Fruit fly (Drosophila melanogaster): ENCODE measurements around the gene Tsp26A.

Gene Tsp26A

DNA sequence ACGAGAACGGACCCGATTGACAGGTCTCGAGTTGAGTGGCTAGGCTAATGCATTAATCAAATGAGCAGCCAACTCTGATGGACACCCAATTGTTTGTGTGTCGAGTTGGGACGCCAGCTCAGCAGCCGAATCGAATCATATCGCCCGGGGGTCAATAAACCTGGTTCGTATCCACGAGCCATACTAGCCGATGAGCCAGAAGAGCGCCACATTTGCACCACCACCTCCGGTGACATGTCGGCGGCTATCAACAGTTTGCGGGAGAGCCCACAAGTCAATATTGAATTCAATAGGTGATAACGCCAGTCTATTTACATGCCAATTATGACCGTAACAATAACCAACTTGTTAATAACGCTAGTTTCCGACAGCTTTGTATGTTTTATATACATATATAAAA lies 25.9 kb upstream of the Tsp26A start (continued):
- no peak for TF ChIP-seq pan (optimal IDR thresholded peaks at IDR 0.05)
- TF ChIP-seq pan (GFP tag; optimal IDR thresholded peaks at IDR 0.05 in 1 of 2, IDR thresholded peaks at IDR 0.05 in 1 of 2) = peak in 1 of 2 experiments; percentile 57
- TF ChIP-seq bab2 (GFP tag; optimal IDR thresholded peaks at IDR 0.05) = no peak
- no peak for TF ChIP-seq toy (GFP tag; IDR thresholded peaks at IDR 0.05)
- no peak for TF ChIP-seq CG17328 (GFP tag; IDR thresholded peaks at IDR 0.05)
- TF ChIP-seq Sin3A (optimal IDR thresholded peaks at IDR 0.05) = no peak
- no peak for TF ChIP-seq Oli (tag; optimal IDR thresholded peaks at IDR 0.05)
- TF ChIP-seq CG10267 (tag; optimal IDR thresholded peaks at IDR 0.05) = peak; percentile 17
- no peak for TF ChIP-seq E2f1 (GFP tag; IDR thresholded peaks at IDR 0.05)
- peak; percentile 78 for TF ChIP-seq wek (GFP tag; optimal IDR thresholded peaks at IDR 0.05)
- TF ChIP-seq CG11456 (GFP tag; IDR thresholded peaks at IDR 0.05) = no peak
- no peak for TF ChIP-seq Ets97D (GFP tag; optimal IDR thresholded peaks at IDR 0.05)
- peak; percentile 38 for TF ChIP-seq CG7839 (tag; optimal IDR thresholded peaks at IDR 0.05)
- TF ChIP-seq Atf3 (GFP tag; optimal IDR thresholded peaks at IDR 0.05) = no peak
- no peak for TF ChIP-seq CG31224 (GFP tag; IDR thresholded peaks at IDR 0.05)
- no peak for TF ChIP-seq ac (GFP tag; optimal IDR thresholded peaks at IDR 0.05)
- TF ChIP-seq bcd (GFP tag; optimal IDR thresholded peaks at IDR 0.05) = peak; percentile 49
- peak; percentile 59 for TF ChIP-seq gem (tag; optimal IDR thresholded peaks at IDR 0.05)
- peak; percentile 37 for TF ChIP-seq CG2120 (GFP tag; optimal IDR thresholded peaks at IDR 0.05)
- no peak for TF ChIP-seq ken (GFP tag; IDR thresholded peaks at IDR 0.05)
- TF ChIP-seq gsb (GFP tag; IDR thresholded peaks at IDR 0.05) = no peak
- TF ChIP-seq Doc3 (GFP tag; IDR thresholded peaks at IDR 0.05; ENCODE audit: partially characterized antibody) = no peak
- peak; percentile 56 for TF ChIP-seq HmgZ (tag; optimal IDR thresholded peaks at IDR 0.05)
- peak; percentile 77 for TF ChIP-seq odd (GFP tag; optimal IDR thresholded peaks at IDR 0.05)
- TF ChIP-seq crol (GFP tag; IDR thresholded peaks at IDR 0.05) = no peak
- TF ChIP-seq Aef1 (GFP tag; IDR thresholded peaks at IDR 0.05) = no peak
- TF ChIP-seq corto (GFP tag; optimal IDR thresholded peaks at IDR 0.05) = no peak

DNA sequence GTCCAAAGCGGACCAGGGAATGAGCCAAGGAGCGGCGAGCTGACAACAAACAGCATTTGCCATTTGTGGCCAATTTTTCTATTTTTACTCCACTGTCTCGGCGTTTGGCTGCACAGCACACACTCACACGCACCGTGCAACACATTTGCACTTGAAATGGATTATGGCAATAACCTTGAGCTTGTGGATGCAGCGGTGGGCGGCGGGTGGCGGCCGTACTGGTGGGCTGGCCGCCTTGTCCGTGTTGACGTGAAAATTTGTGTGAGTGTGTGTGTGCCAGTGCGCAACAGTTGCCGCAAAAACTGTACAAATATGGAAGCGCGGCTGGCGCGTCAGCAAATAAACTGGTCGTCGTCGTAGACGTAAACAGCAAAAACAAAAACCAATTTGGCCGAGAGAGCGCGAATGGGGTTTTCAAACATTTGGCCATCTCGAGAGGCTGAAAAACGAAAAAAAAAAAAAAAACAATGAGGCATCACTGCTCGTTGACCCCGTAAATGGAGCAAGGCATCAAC lies 24.9 kb upstream of the Tsp26A start:
- TF ChIP-seq nau (GFP tag; optimal IDR thresholded peaks at IDR 0.05) = no peak
- TF ChIP-seq Dref (GFP tag; IDR thresholded peaks at IDR 0.05) = no peak
- no peak for TF ChIP-seq chif (GFP tag; optimal IDR thresholded peaks at IDR 0.05)
- TF ChIP-seq gt (GFP tag; IDR thresholded peaks at IDR 0.05) = no peak
- no peak for TF ChIP-seq CG10462 (GFP tag; optimal IDR thresholded peaks at IDR 0.05)
- peak; percentile 15 for TF ChIP-seq CG18599 (GFP tag; optimal IDR thresholded peaks at IDR 0.05)
- no peak for TF ChIP-seq slou (GFP tag; optimal IDR thresholded peaks at IDR 0.05)
- no peak for TF ChIP-seq Ravus (GFP tag; IDR thresholded peaks at IDR 0.05)
- no peak for TF ChIP-seq CG8765 (GFP tag; IDR thresholded peaks at IDR 0.05)
- no peak for TF ChIP-seq Asciz (GFP tag; optimal IDR thresholded peaks at IDR 0.05)
- TF ChIP-seq cg (GFP tag; optimal IDR thresholded peaks at IDR 0.05) = peak; percentile 16
- TF ChIP-seq ATbp (GFP tag; optimal IDR thresholded peaks at IDR 0.05) = no peak
- TF ChIP-seq gsb (GFP tag; IDR thresholded peaks at IDR 0.05) = no peak
- TF ChIP-seq gce (GFP tag; IDR thresholded peaks at IDR 0.05) = 0 out of 3 replicates have a peak, but pooled peaks have one; percentile 31
- TF ChIP-seq zfh1 (GFP tag; IDR thresholded peaks at IDR 0.05) = no peak
- TF ChIP-seq Xbp1 (GFP tag; optimal IDR thresholded peaks at IDR 0.05) = no peak
- no peak for TF ChIP-seq nerfin-2 (GFP tag; IDR thresholded peaks at IDR 0.05; ENCODE audit: partially characterized antibody)
- TF ChIP-seq gsb-n (tag; optimal IDR thresholded peaks at IDR 0.05) = no peak
- TF ChIP-seq slbo (GFP tag; IDR thresholded peaks at IDR 0.05) = no peak
- peak; percentile 50 for TF ChIP-seq Med (GFP tag)
- TF ChIP-seq Usf (GFP tag; optimal IDR thresholded peaks at IDR 0.05) = no peak
- no peak for TF ChIP-seq CG6683 (GFP tag; optimal IDR thresholded peaks at IDR 0.05)
- TF ChIP-seq fd3F (GFP tag; optimal IDR thresholded peaks at IDR 0.05) = no peak
- peak; percentile 12 for TF ChIP-seq nom (GFP tag; optimal IDR thresholded peaks at IDR 0.05)
- TF ChIP-seq hkb (optimal IDR thresholded peaks at IDR 0.05) = no peak
- TF ChIP-seq hkb (GFP tag; IDR thresholded peaks at IDR 0.05) = 0 out of 2 replicates have a peak, but pooled peaks have one; percentile 12
- no peak for TF ChIP-seq Xrp1 (GFP tag; IDR thresholded peaks at IDR 0.05)
